Fruit fly (Drosophila melanogaster) whole organism, embryonic: ENCODE measurements around the gene qless.

Experiments
- CG12071 ChIP-seq: fragments of 200-800 bp; sonication (Bioruptor generic); optimal IDR thresholded peaks from 3 replicates; lab custom pipeline; 2018; ENCODE audit warnings: missing biosample characterization, mild to moderate bottlenecking, missing genetic modification characterization
- CG12769 ChIP-seq: fragments of 200-800 bp; sonication (Bioruptor generic); optimal IDR thresholded peaks from 2 replicates; lab custom pipeline; 2019; ENCODE audit warnings: missing biosample characterization, mild to moderate bottlenecking, missing genetic modification characterization, moderate library complexity
- CG1529 ChIP-seq: fragments of 200-800 bp; sonication (Bioruptor generic); optimal IDR thresholded peaks from 3 replicates; lab custom pipeline; 2018; ENCODE audit warnings: missing biosample characterization, missing genetic modification characterization
- CG16813 ChIP-seq: fragments of 200-800 bp; sonication (Bioruptor generic); IDR thresholded peaks from 3 replicates; pipeline ENCODE4 v1.3.6; 2022; ENCODE audit warnings: missing biosample characterization, missing genetic modification characterization; ENCODE audit not compliant: partially characterized antibody
- CG16815 ChIP-seq: fragments of 200-800 bp; sonication (Bioruptor generic); optimal IDR thresholded peaks from 3 replicates; lab custom pipeline; 2017; ENCODE audit warnings: missing biosample characterization, mild to moderate bottlenecking, missing genetic modification characterization
- CG17186 ChIP-seq: fragments of 200-800 bp; sonication (Bioruptor generic); optimal IDR thresholded peaks from 3 replicates; lab custom pipeline; 2017; ENCODE audit warnings: missing biosample characterization, missing genetic modification reagents, missing genetic modification characterization
- CG2678 ChIP-seq: fragments of 200-800 bp; sonication (Bioruptor generic); optimal IDR thresholded peaks from 3 replicates; lab custom pipeline; 2019; ENCODE audit warnings: missing biosample characterization, mild to moderate bottlenecking, missing genetic modification characterization, moderate library complexity
- CG30020 ChIP-seq: fragments of 200-800 bp; optimal IDR thresholded peaks from 2 replicates; lab custom pipeline; 2019; ENCODE audit warnings: missing biosample characterization, mild to moderate bottlenecking, missing genetic modification characterization, moderate library complexity
- CG3065 ChIP-seq: fragments of 200-800 bp; sonication (Bioruptor generic); optimal IDR thresholded peaks from 2 replicates; lab custom pipeline; 2016; ENCODE audit warnings: missing biosample characterization, missing genetic modification characterization
- CG31441 ChIP-seq: fragments of 200-800 bp; sonication (Bioruptor generic); IDR thresholded peaks from 2 replicates; pipeline ENCODE4 v1.3.6; 2022; ENCODE audit warnings: missing biosample characterization, missing genetic modification characterization
- CG34224 ChIP-seq: fragments of 200-800 bp; sonication (Bioruptor generic); IDR thresholded peaks from 3 replicates; pipeline ENCODE4 v1.3.6; 2022; ENCODE audit warnings: missing biosample characterization, missing genetic modification characterization; ENCODE audit not compliant: partially characterized antibody
- CG6765 ChIP-seq: fragments of 200-800 bp; sonication (Bioruptor generic); optimal IDR thresholded peaks from 3 replicates; lab custom pipeline; 2017; ENCODE audit warnings: missing biosample characterization, mild to moderate bottlenecking, missing genetic modification characterization
- CG6854 ChIP-seq: fragments of 200-800 bp; sonication (Bioruptor generic); optimal IDR thresholded peaks from 3 replicates; lab custom pipeline; 2017; ENCODE audit warnings: missing biosample characterization, mild to moderate bottlenecking, missing genetic modification characterization
- CG7839 ChIP-seq: fragments of 200-800 bp; sonication (Bioruptor generic); optimal IDR thresholded peaks from 3 replicates; lab custom pipeline; 2018; ENCODE audit warnings: missing biosample characterization, mild to moderate bottlenecking, missing genetic modification characterization, moderate library complexity
- CG8089 ChIP-seq: fragments of 200-800 bp; sonication (Bioruptor generic); optimal IDR thresholded peaks from 3 replicates; lab custom pipeline; 2016; ENCODE audit warnings: missing biosample characterization, missing genetic modification characterization
- CkIIα-i1 ChIP-seq: fragments of 200-800 bp; sonication (Bioruptor generic); IDR thresholded peaks from 2 replicates; pipeline ENCODE4 v1.3.6; 2022; ENCODE audit warnings: missing biosample characterization, missing genetic modification characterization
- Dad ChIP-seq: fragments of 200-800 bp; sonication (Bioruptor generic); optimal IDR thresholded peaks from 3 replicates; lab custom pipeline; 2016; ENCODE audit warnings: missing biosample characterization, missing genetic modification characterization
- Dfd ChIP-seq, 2 experiments: fragments of >200 bp; optimal IDR thresholded peaks; 2 replicates each; lab custom pipeline; 2017; ENCODE audit warnings: missing biosample characterization in 2 of 2, missing genetic modification characterization in 2 of 2
- Doc3 ChIP-seq: fragments of 200-800 bp; sonication (Bioruptor generic); IDR thresholded peaks from 3 replicates; pipeline ENCODE4 v1.3.6; 2022; ENCODE audit warnings: missing biosample characterization, missing genetic modification characterization; ENCODE audit not compliant: partially characterized antibody
- Fer3 ChIP-seq: fragments of 200-800 bp; sonication (Bioruptor generic); optimal IDR thresholded peaks from 2 replicates; lab custom pipeline; 2018; ENCODE audit warnings: missing biosample characterization, mild to moderate bottlenecking, missing genetic modification characterization, moderate library complexity
- HmgZ ChIP-seq: fragments of 200-800 bp; sonication (Bioruptor generic); optimal IDR thresholded peaks from 2 replicates; lab custom pipeline; 2018; ENCODE audit warnings: missing biosample characterization, mild to moderate bottlenecking, missing genetic modification characterization
- Nf-YA ChIP-seq: fragments of 200-800 bp; sonication (Bioruptor generic); IDR thresholded peaks from 2 replicates; pipeline ENCODE4 v1.3.6; 2022; ENCODE audit warnings: missing biosample characterization, missing genetic modification characterization
- Pdp1 ChIP-seq, 2 experiments: fragments of 200-800 bp; sonication (Bioruptor generic); optimal IDR thresholded peaks; 3 replicates each; lab custom pipeline; 2016; ENCODE audit warnings: missing biosample characterization in 2 of 2, missing genetic modification characterization in 2 of 2, mild to moderate bottlenecking in 1 of 2, moderate library complexity in 1 of 2
- Spps ChIP-seq: fragments of 200-800 bp; sonication (Bioruptor generic); optimal IDR thresholded peaks from 2 replicates; lab custom pipeline; 2018; ENCODE audit warnings: missing biosample characterization, mild to moderate bottlenecking, missing genetic modification characterization
- Taf1 ChIP-seq: fragments of 200-800 bp; sonication (Bioruptor generic); IDR thresholded peaks from 2 replicates; pipeline ENCODE4 v1.3.6; 2022; ENCODE audit warnings: missing biosample characterization, missing genetic modification characterization
- bigmax ChIP-seq: fragments of 200-800 bp; sonication (Bioruptor generic); optimal IDR thresholded peaks from 2 replicates; lab custom pipeline; 2018; ENCODE audit warnings: missing biosample characterization, mild to moderate bottlenecking, missing genetic modification characterization
- crol ChIP-seq: fragments of 200-800 bp; sonication (Bioruptor generic); IDR thresholded peaks from 2 replicates; pipeline ENCODE4 v1.3.6; 2022; ENCODE audit warnings: missing biosample characterization, missing genetic modification characterization
- dm ChIP-seq: fragments of 200-800 bp; sonication (Bioruptor generic); optimal IDR thresholded peaks from 3 replicates; lab custom pipeline; 2016; ENCODE audit warnings: missing biosample characterization, missing genetic modification characterization
- ewg ChIP-seq: fragments of 200-800 bp; sonication (Bioruptor generic); optimal IDR thresholded peaks from 3 replicates; lab custom pipeline; 2017; ENCODE audit warnings: mild to moderate bottlenecking, missing biosample characterization, missing genetic modification reagents, missing genetic modification characterization
- gem ChIP-seq: fragments of 200-800 bp; sonication (Bioruptor generic); optimal IDR thresholded peaks from 2 replicates; lab custom pipeline; 2019; ENCODE audit warnings: missing biosample characterization, mild to moderate bottlenecking, missing genetic modification characterization, moderate library complexity
- gro ChIP-seq: fragments of 200-800 bp; sonication (Bioruptor generic); optimal IDR thresholded peaks from 2 replicates; lab custom pipeline; 2016; ENCODE audit warnings: missing biosample characterization, missing genetic modification characterization
- jigr1 ChIP-seq: fragments of 200-800 bp; sonication (Bioruptor generic); IDR thresholded peaks from 3 replicates; pipeline ENCODE4 v1.3.6; 2022; ENCODE audit warnings: missing biosample characterization, missing genetic modification characterization
- kah ChIP-seq: fragments of 200-800 bp; sonication (Bioruptor generic); optimal IDR thresholded peaks from 2 replicates; lab custom pipeline; 2018; ENCODE audit warnings: missing biosample characterization, mild to moderate bottlenecking, missing genetic modification characterization
- lbe ChIP-seq: fragments of 200-800 bp; sonication (Bioruptor generic); optimal IDR thresholded peaks from 2 replicates; lab custom pipeline; 2016; ENCODE audit warnings: missing biosample characterization, mild to moderate bottlenecking, missing genetic modification characterization
- lmd ChIP-seq: fragments of 200-800 bp; sonication (Bioruptor generic); IDR thresholded peaks from 2 replicates; pipeline ENCODE4 v1.3.6; 2022; ENCODE audit warnings: missing biosample characterization, missing genetic modification characterization
- nerfin-2 ChIP-seq: fragments of 200-800 bp; sonication (Bioruptor generic); IDR thresholded peaks from 2 replicates; pipeline ENCODE4 v1.3.6; 2022; ENCODE audit warnings: missing biosample characterization, missing genetic modification characterization; ENCODE audit not compliant: partially characterized antibody
- org-1 ChIP-seq: fragments of 200-800 bp; sonication (Bioruptor generic); optimal IDR thresholded peaks from 2 replicates; lab custom pipeline; 2017; ENCODE audit warnings: missing biosample characterization, missing genetic modification characterization
- otp ChIP-seq: fragments of 200-800 bp; sonication (Bioruptor generic); IDR thresholded peaks from 3 replicates; pipeline ENCODE4, ENCODE4 v1.3.6; 2022; ENCODE audit warnings: missing biosample characterization, missing genetic modification characterization
- psq ChIP-seq: fragments of 200-800 bp; sonication (Bioruptor generic); optimal IDR thresholded peaks from 2 replicates; lab custom pipeline; 2017; ENCODE audit warnings: missing biosample characterization, missing genetic modification characterization
- rib ChIP-seq: fragments of 200-800 bp; sonication (Bioruptor generic); IDR thresholded peaks from 2 replicates; pipeline ENCODE4 v1.3.6; 2022; ENCODE audit warnings: missing biosample characterization, missing genetic modification characterization
- sd ChIP-seq: fragments of 200-800 bp; sonication (Bioruptor generic); optimal IDR thresholded peaks from 3 replicates; lab custom pipeline; 2018; ENCODE audit warnings: missing biosample characterization, mild to moderate bottlenecking, missing genetic modification characterization, moderate library complexity
- shn ChIP-seq: fragments of 200-800 bp; sonication (Bioruptor generic); optimal IDR thresholded peaks from 3 replicates; lab custom pipeline; 2016; ENCODE audit warnings: missing biosample characterization, missing genetic modification characterization
- sisA ChIP-seq: fragments of 200-800 bp; sonication (Bioruptor generic); IDR thresholded peaks from 2 replicates; pipeline ENCODE4 v1.3.6; 2022; ENCODE audit warnings: missing biosample characterization, missing genetic modification characterization
- slp2 ChIP-seq: fragments of 200-800 bp; sonication (Bioruptor generic); optimal IDR thresholded peaks from 2 replicates; lab custom pipeline; 2016; ENCODE audit warnings: missing biosample characterization, missing genetic modification characterization
- stwl ChIP-seq: fragments of 200-800 bp; sonication (Bioruptor generic); optimal IDR thresholded peaks from 3 replicates; lab custom pipeline; 2018; ENCODE audit warnings: missing biosample characterization, mild to moderate bottlenecking, missing genetic modification characterization, moderate library complexity
- tll ChIP-seq, 2 experiments: fragments of 200-800 bp in 1 of 2; fragments of >200 bp in 1 of 2; sonication (Bioruptor generic) in 1 of 2; optimal IDR thresholded peaks; 2 replicates each; lab custom pipeline; 2017 to 2019; ENCODE audit warnings: missing biosample characterization in 2 of 2, missing genetic modification characterization in 2 of 2, mild to moderate bottlenecking in 1 of 2, moderate library complexity in 1 of 2
- usp ChIP-seq: fragments of >200 bp; optimal IDR thresholded peaks from 2 replicates; lab custom pipeline; 2017; ENCODE audit warnings: missing biosample characterization, missing genetic modification characterization
- vvl ChIP-seq: fragments of 200-800 bp; sonication (Bioruptor generic); IDR thresholded peaks from 2 replicates; pipeline ENCODE4 v1.3.6; 2022; ENCODE audit warnings: missing biosample characterization, missing genetic modification characterization
- wdn ChIP-seq: fragments of 200-800 bp; sonication (Bioruptor generic); IDR thresholded peaks from 2 replicates; pipeline ENCODE4 v1.3.6; 2022; ENCODE audit warnings: missing biosample characterization, missing genetic modification characterization
- wor ChIP-seq: fragments of 200-800 bp; sonication (Bioruptor generic); IDR thresholded peaks from 2 replicates; pipeline ENCODE4 v1.3.6; 2022; ENCODE audit warnings: missing biosample characterization, missing genetic modification characterization
- zen ChIP-seq: fragments of 200-800 bp; sonication (Bioruptor generic); optimal IDR thresholded peaks from 3 replicates; lab custom pipeline; 2018; ENCODE audit warnings: missing biosample characterization, mild to moderate bottlenecking, missing genetic modification characterization, moderate library complexity
- zfh1 ChIP-seq: fragments of 200-800 bp; sonication (Bioruptor generic); IDR thresholded peaks from 3 replicates; pipeline ENCODE4 v1.3.6; 2022; ENCODE audit warnings: missing biosample characterization, missing genetic modification characterization

The qless gene

dm6 chr3R:31240023-31240422 lies 12.4 kb downstream of the qless start (continued):
- TF ChIP-seq HmgZ: no peak
- no peak for TF ChIP-seq rib (GFP tag; lab: Robert Waterston, UW)
- no peak for TF ChIP-seq CG34224 (GFP tag; lab: Robert Waterston, UW)
- peak in 1 of 2 experiments; percentile 29 for TF ChIP-seq Pdp1 (GFP tag; optimal IDR thresholded peaks at IDR 0.05; lab: Kevin White, UChicago)
- TF ChIP-seq org-1 (GFP tag; lab: Kevin White, UChicago): no peak
- TF ChIP-seq CG30020 (tag; lab: Kevin White, UChicago): no peak
- no peak for TF ChIP-seq nerfin-2
- TF ChIP-seq kah: no peak
- peak; percentile 14; the same call in 1 of the 3 replicates for TF ChIP-seq otp (GFP tag; lab: Robert Waterston, UW)
- 0 out of 2 replicates have a peak, but pooled peaks have one; percentile 27 for TF ChIP-seq vvl (GFP tag; lab: Robert Waterston, UW)
- TF ChIP-seq ewg (GFP tag; lab: Kevin White, UChicago): no peak
- TF ChIP-seq sisA (GFP tag; lab: Robert Waterston, UW): no peak
- TF ChIP-seq lmd (GFP tag; lab: Robert Waterston, UW): no peak
- TF ChIP-seq Spps (tag; lab: Kevin White, UChicago): no peak
- no peak for TF ChIP-seq zen (tag; lab: Kevin White, UChicago)
- peak; percentile 16 for TF ChIP-seq CG2678 (tag; lab: Kevin White, UChicago)
- TF ChIP-seq dm (GFP tag; lab: Kevin White, UChicago): no peak
- TF ChIP-seq CG3065 (GFP tag; lab: Kevin White, UChicago): no peak
- no peak for TF ChIP-seq gro
- no peak for TF ChIP-seq Taf1 (GFP tag; lab: Robert Waterston, UW)
- TF ChIP-seq CG1529 (GFP tag; lab: Kevin White, UChicago): no peak
- TF ChIP-seq lbe: no peak
- TF ChIP-seq gem (tag; lab: Kevin White, UChicago): no peak
- TF ChIP-seq shn (GFP tag; lab: Kevin White, UChicago): no peak
- peak; percentile 1 for TF ChIP-seq CG12769 (tag; lab: Kevin White, UChicago)
- TF ChIP-seq slp2: no peak
- no peak for TF ChIP-seq CG6854 (GFP tag; lab: Kevin White, UChicago)
- no peak for TF ChIP-seq psq (GFP tag; lab: Kevin White, UChicago)
- TF ChIP-seq CG8089: no peak
- TF ChIP-seq wor (GFP tag; lab: Robert Waterston, UW): no peak
- TF ChIP-seq CG7839: no peak
- TF ChIP-seq zfh1 (GFP tag; lab: Robert Waterston, UW): no peak
- TF ChIP-seq CG12071 (GFP tag; lab: Kevin White, UChicago): peak; percentile 35
- peak; percentile 20 for TF ChIP-seq CG6765 (GFP tag; lab: Kevin White, UChicago)
- TF ChIP-seq sd (tag; lab: Kevin White, UChicago): peak; percentile 8
- no peak for TF ChIP-seq stwl (tag; lab: Kevin White, UChicago)
- TF ChIP-seq crol (GFP tag; lab: Robert Waterston, UW): no peak
- no peak for TF ChIP-seq bigmax
- no peak for TF ChIP-seq Nf-YA (GFP tag; lab: Robert Waterston, UW)
- TF ChIP-seq CG17186 (GFP tag; lab: Kevin White, UChicago): no peak
- no peak for TF ChIP-seq CkIIα-i1 (GFP tag; lab: Robert Waterston, UW)
- TF ChIP-seq jigr1: no peak
- TF ChIP-seq tll (GFP tag; optimal IDR thresholded peaks at IDR 0.05; lab: Kevin White, UChicago): no peak
- no peak for TF ChIP-seq Dfd (GFP tag; optimal IDR thresholded peaks at IDR 0.05; lab: Kevin White, UChicago)
- TF ChIP-seq Doc3 (GFP tag; lab: Robert Waterston, UW): no peak
- TF ChIP-seq CG16815: no peak
- TF ChIP-seq Dad (GFP tag; lab: Kevin White, UChicago): no peak
- TF ChIP-seq wdn (GFP tag; lab: Robert Waterston, UW): no peak
- no peak for TF ChIP-seq CG16813 (GFP tag; lab: Robert Waterston, UW)
- no peak for TF ChIP-seq usp (GFP tag; lab: Kevin White, UChicago)
- no peak for TF ChIP-seq Fer3 (tag; lab: Kevin White, UChicago)
- TF ChIP-seq CG31441 (GFP tag; lab: Robert Waterston, UW): no peak
